Fruit fly (Drosophila melanogaster): ENCODE data around the gene CG4281.

CG4281 gene

dm6 chrX:2061119-2061518 lies 3.8 kb downstream of the CG4281 start:
- TF ChIP-seq fd59A (GFP tag; optimal IDR thresholded peaks at IDR 0.05): peak; percentile 15
- peak; percentile 45 for TF ChIP-seq esn (GFP tag; optimal IDR thresholded peaks at IDR 0.05)
- TF ChIP-seq CG34406 (GFP tag; optimal IDR thresholded peaks at IDR 0.05): no peak
- peak; percentile 11 for TF ChIP-seq CG6792 (GFP tag; optimal IDR thresholded peaks at IDR 0.05)
- peak; percentile 20 for TF ChIP-seq CG3919 (GFP tag; optimal IDR thresholded peaks at IDR 0.05)
- TF ChIP-seq net (GFP tag; optimal IDR thresholded peaks at IDR 0.05): peak; percentile 8
- TF ChIP-seq ss (GFP tag; optimal IDR thresholded peaks at IDR 0.05): peak in 1 of 2 experiments; percentile 62
- peak; percentile 67 for TF ChIP-seq CG32006 (GFP tag; optimal IDR thresholded peaks at IDR 0.05)
- TF ChIP-seq Eip78C (GFP tag): peak; percentile 72
- TF ChIP-seq CG6163 (GFP tag; IDR thresholded peaks at IDR 0.05): peak; percentile 29; the same call in 1 of the 3 replicates
- no peak for TF ChIP-seq Eip93F (GFP tag; optimal IDR thresholded peaks at IDR 0.05)
- no peak for TF ChIP-seq dsx (GFP tag; optimal IDR thresholded peaks at IDR 0.05; ENCODE audit: poor library complexity, severe bottlenecking)
- peak; percentile 3 for TF ChIP-seq cyc (GFP tag; optimal IDR thresholded peaks at IDR 0.05)
- TF ChIP-seq CG3032 (tag; optimal IDR thresholded peaks at IDR 0.05): peak; percentile 12
- TF ChIP-seq CG10631 (GFP tag; optimal IDR thresholded peaks at IDR 0.05): no peak
- peak; percentile 37 for TF ChIP-seq CG16779 (tag; optimal IDR thresholded peaks at IDR 0.05)
- no peak for TF ChIP-seq svp (GFP tag)
- peak; percentile 40 for TF ChIP-seq CG6854 (GFP tag; optimal IDR thresholded peaks at IDR 0.05)
- peak; percentile 1 for TF ChIP-seq lz (GFP tag; optimal IDR thresholded peaks at IDR 0.05)
- TF ChIP-seq Sox14 (GFP tag; optimal IDR thresholded peaks at IDR 0.05): peak; percentile 4
- peak; percentile 11 for TF ChIP-seq dac (GFP tag; optimal IDR thresholded peaks at IDR 0.05)
- TF ChIP-seq CG6276 (GFP tag; optimal IDR thresholded peaks at IDR 0.05): peak; percentile 56
- peak; percentile 3 for TF ChIP-seq Ets96B (tag; optimal IDR thresholded peaks at IDR 0.05)
- no peak for TF ChIP-seq Blimp-1 (GFP tag; optimal IDR thresholded peaks at IDR 0.05)
- TF ChIP-seq acj6 (GFP tag; optimal IDR thresholded peaks at IDR 0.05): no peak
- TF ChIP-seq CG7368 (GFP tag; optimal IDR thresholded peaks at IDR 0.05): peak; percentile 5
- TF ChIP-seq CG11294 (GFP tag; IDR thresholded peaks at IDR 0.05): no peak
- TF ChIP-seq CG8119 (GFP tag; IDR thresholded peaks at IDR 0.05): 0 out of 3 replicates have a peak, but pooled peaks have one; percentile 29
- TF ChIP-seq achi (GFP tag; optimal IDR thresholded peaks at IDR 0.05): no peak

dm6 chrX:2050070-2050899 lies 14.7 kb downstream of the CG4281 start, which contains the start of gene moody:
moody (minus strand) TSS chrX:2050120.
- peak; percentile 90 for TF ChIP-seq Sox15 (GFP tag; optimal IDR thresholded peaks at IDR 0.05)
- peak; percentile 94 for TF ChIP-seq CG8119 (GFP tag; IDR thresholded peaks at IDR 0.05)
- peak; percentile 96 for TF ChIP-seq CG15336 (GFP tag; IDR thresholded peaks at IDR 0.05)
- peak; percentile 84 to 85 for TF ChIP-seq salr (GFP tag; optimal IDR thresholded peaks at IDR 0.05)
- peak; percentile 93 for TF ChIP-seq CG4318 (GFP tag; optimal IDR thresholded peaks at IDR 0.05)
- TF ChIP-seq CG1621 (tag; optimal IDR thresholded peaks at IDR 0.05): peak; percentile 91
- peak; percentile 90 for TF ChIP-seq acj6 (GFP tag; optimal IDR thresholded peaks at IDR 0.05)
- TF ChIP-seq Lpt (GFP tag; optimal IDR thresholded peaks at IDR 0.05): peak; percentile 92
- TF ChIP-seq dac (GFP tag; optimal IDR thresholded peaks at IDR 0.05): peak; percentile 97
- TF ChIP-seq Sox14 (GFP tag; optimal IDR thresholded peaks at IDR 0.05): peak; percentile 95
- TF ChIP-seq Hr4 (GFP tag; optimal IDR thresholded peaks at IDR 0.05): peak; percentile 95
- TF ChIP-seq pdm3 (GFP tag; optimal IDR thresholded peaks at IDR 0.05): peak; percentile 96
- peak; percentile 95 for TF ChIP-seq Gug (GFP tag; IDR thresholded peaks at IDR 0.05)
- peak; percentile 90 for TF ChIP-seq CG8632 (GFP tag; optimal IDR thresholded peaks at IDR 0.05)
- peak; percentile 90 for TF ChIP-seq CG10669 (GFP tag; optimal IDR thresholded peaks at IDR 0.05)
- peak; percentile 96 for TF ChIP-seq CG7368 (GFP tag; optimal IDR thresholded peaks at IDR 0.05)
- peak; percentile 82 for TF ChIP-seq CG11762 (GFP tag; optimal IDR thresholded peaks at IDR 0.05; ENCODE audit: insufficient read depth)
- peak; percentile 92 for TF ChIP-seq CG31627 (GFP tag; optimal IDR thresholded peaks at IDR 0.05)
- peak; percentile 87 for TF ChIP-seq CG3032 (tag; optimal IDR thresholded peaks at IDR 0.05)
- TF ChIP-seq Eip75B (GFP tag; optimal IDR thresholded peaks at IDR 0.05): peak; percentile 93
- peak; percentile 86 for TF ChIP-seq Hr38 (GFP tag; optimal IDR thresholded peaks at IDR 0.05)
- peak; percentile 93 for TF ChIP-seq lz (GFP tag; optimal IDR thresholded peaks at IDR 0.05)
- TF ChIP-seq CG34406 (GFP tag; optimal IDR thresholded peaks at IDR 0.05): peak; percentile 90
- TF ChIP-seq Sox102F (GFP tag; optimal IDR thresholded peaks at IDR 0.05): peak; percentile 92
- TF ChIP-seq CG8319 (GFP tag; optimal IDR thresholded peaks at IDR 0.05): peak; percentile 88
- peak; percentile 93 for TF ChIP-seq Hr39 (GFP tag; optimal IDR thresholded peaks at IDR 0.05)
- TF ChIP-seq CG10631 (GFP tag; optimal IDR thresholded peaks at IDR 0.05): peak; percentile 84
- peak; percentile 99 for TF ChIP-seq svp (GFP tag)
- TF ChIP-seq vri (GFP tag; optimal IDR thresholded peaks at IDR 0.05): peak; percentile 94
- peak; percentile 93 for TF ChIP-seq esn (GFP tag; optimal IDR thresholded peaks at IDR 0.05)
